Fruit fly (Drosophila melanogaster) whole organism, embryonic: Measurements from ENCODE around the gene CG42542.

Source experiments
- ATbp ChIP-seq: fragments of 200-800 bp; sonication (Bioruptor generic); optimal IDR thresholded peaks from 2 replicates; lab custom pipeline; 2017; ENCODE audit warnings: missing biosample characterization, mild to moderate bottlenecking, missing genetic modification characterization, missing genetic modification reagents
- B-H2 ChIP-seq: fragments of 200-800 bp; sonication (Bioruptor generic); optimal IDR thresholded peaks from 2 replicates; lab custom pipeline; 2018; ENCODE audit warnings: missing biosample characterization, mild to moderate bottlenecking, missing genetic modification characterization
- Bgb ChIP-seq: fragments of 200-800 bp; sonication (Bioruptor generic); IDR thresholded peaks from 2 replicates; pipeline ENCODE4 v1.3.6; 2022; ENCODE audit warnings: missing biosample characterization, missing genetic modification characterization; ENCODE audit not compliant: partially characterized antibody
- CG10274 ChIP-seq: fragments of 200-800 bp; sonication (Bioruptor generic); optimal IDR thresholded peaks from 3 replicates; lab custom pipeline; 2017; ENCODE audit warnings: missing biosample characterization, mild to moderate bottlenecking, missing genetic modification characterization
- CG10654 ChIP-seq: fragments of 200-800 bp; sonication (Bioruptor generic); optimal IDR thresholded peaks from 2 replicates; lab custom pipeline; 2016; ENCODE audit warnings: missing biosample characterization, missing genetic modification characterization
- CG11398 ChIP-seq: fragments of 200-800 bp; sonication (Bioruptor generic); optimal IDR thresholded peaks from 2 replicates; lab custom pipeline; 2016; ENCODE audit warnings: missing biosample characterization, missing genetic modification characterization
- CG15269 ChIP-seq: fragments of 200-800 bp; sonication (Bioruptor generic); optimal IDR thresholded peaks from 2 replicates; lab custom pipeline; 2018; ENCODE audit warnings: missing biosample characterization, mild to moderate bottlenecking, missing genetic modification characterization, moderate library complexity
- CG1603 ChIP-seq: fragments of 200-800 bp; sonication (Bioruptor generic); optimal IDR thresholded peaks from 2 replicates; lab custom pipeline; 2019; ENCODE audit warnings: missing biosample characterization, mild to moderate bottlenecking, missing genetic modification characterization, moderate library complexity
- CG16863 ChIP-seq: fragments of 200-800 bp; sonication (Bioruptor generic); optimal IDR thresholded peaks from 3 replicates; lab custom pipeline; 2016; ENCODE audit warnings: missing biosample characterization, missing genetic modification characterization
- CG17568 ChIP-seq: fragments of 200-800 bp; sonication (Bioruptor generic); optimal IDR thresholded peaks from 2 replicates; lab custom pipeline; 2018; ENCODE audit warnings: missing biosample characterization, mild to moderate bottlenecking, missing genetic modification characterization, moderate library complexity
- CG1792 ChIP-seq: fragments of 200-800 bp; sonication (Bioruptor generic); optimal IDR thresholded peaks from 2 replicates; lab custom pipeline; 2016; ENCODE audit warnings: missing biosample characterization, missing genetic modification characterization
- CG2875 ChIP-seq: fragments of 200-800 bp; sonication (Bioruptor generic); optimal IDR thresholded peaks from 2 replicates; lab custom pipeline; 2017; ENCODE audit warnings: missing biosample characterization, mild to moderate bottlenecking, missing genetic modification characterization, missing genetic modification reagents
- CG3281 ChIP-seq: fragments of 200-800 bp; sonication (Bioruptor generic); optimal IDR thresholded peaks from 3 replicates; lab custom pipeline; 2017; ENCODE audit warnings: missing biosample characterization, mild to moderate bottlenecking, missing genetic modification characterization
- CG3726 ChIP-seq: fragments of 200-800 bp; sonication (Bioruptor generic); IDR thresholded peaks from 3 replicates; pipeline ENCODE4, ENCODE4 v1.3.6; 2022; ENCODE audit warnings: missing biosample characterization, missing genetic modification characterization
- CG4282 ChIP-seq: fragments of 200-800 bp; sonication (Bioruptor generic); optimal IDR thresholded peaks from 2 replicates; lab custom pipeline; 2016; ENCODE audit warnings: missing biosample characterization, missing genetic modification characterization
- CG4707 ChIP-seq: fragments of 200-800 bp; sonication (Bioruptor generic); optimal IDR thresholded peaks from 2 replicates; lab custom pipeline; 2018; ENCODE audit warnings: missing biosample characterization, mild to moderate bottlenecking, missing genetic modification characterization, moderate library complexity
- CG6654 ChIP-seq: fragments of 200-800 bp; sonication (Bioruptor generic); optimal IDR thresholded peaks from 2 replicates; lab custom pipeline; 2017; ENCODE audit warnings: missing biosample characterization, mild to moderate bottlenecking, missing genetic modification characterization
- CG6791 ChIP-seq: fragments of 200-800 bp; sonication (Bioruptor generic); IDR thresholded peaks from 3 replicates; pipeline ENCODE4 v1.3.6; 2022; ENCODE audit warnings: missing biosample characterization, missing genetic modification characterization; ENCODE audit not compliant: partially characterized antibody
- CG7357 ChIP-seq: fragments of 200-800 bp; sonication (Bioruptor generic); IDR thresholded peaks from 3 replicates; pipeline ENCODE4 v1.3.6; 2022; ENCODE audit warnings: missing biosample characterization, missing genetic modification characterization
- CG7786 ChIP-seq: fragments of 200-800 bp; sonication (Bioruptor generic); optimal IDR thresholded peaks from 2 replicates; lab custom pipeline; 2016; ENCODE audit warnings: missing biosample characterization, missing genetic modification characterization
- CG9797 ChIP-seq: fragments of 200-800 bp; sonication (Bioruptor generic); optimal IDR thresholded peaks from 3 replicates; lab custom pipeline; 2018; ENCODE audit warnings: missing biosample characterization, mild to moderate bottlenecking, missing genetic modification characterization
- D19B ChIP-seq: fragments of 200-800 bp; sonication (Bioruptor generic); optimal IDR thresholded peaks from 2 replicates; lab custom pipeline; 2017; ENCODE audit warnings: missing biosample characterization, mild to moderate bottlenecking, missing genetic modification characterization
- HLH3B ChIP-seq: fragments of 200-800 bp; sonication (Bioruptor generic); IDR thresholded peaks from 2 replicates; pipeline ENCODE4 v1.3.6; 2022; ENCODE audit warnings: missing biosample characterization, missing genetic modification characterization
- HLHmδ ChIP-seq: fragments of 200-800 bp; sonication (Bioruptor generic); optimal IDR thresholded peaks from 2 replicates; lab custom pipeline; 2018; ENCODE audit warnings: missing biosample characterization, mild to moderate bottlenecking, missing genetic modification characterization, moderate library complexity
- Hr3 ChIP-seq: fragments of 200-800 bp; sonication (Bioruptor generic); optimal IDR thresholded peaks from 3 replicates; lab custom pipeline; 2016; ENCODE audit warnings: missing biosample characterization, missing genetic modification characterization
- Med ChIP-seq: fragments of 200-800 bp; sonication (Bioruptor generic); peaks from one replicate; lab custom pipeline; 2016; ENCODE audit warnings: missing biosample characterization, missing genetic modification characterization, mild to moderate bottlenecking, inconsistent platforms, moderate library complexity
- Ptx1 ChIP-seq: fragments of 200-800 bp; sonication (Bioruptor generic); IDR thresholded peaks from 2 replicates; pipeline ENCODE4 v1.3.6; 2022; ENCODE audit warnings: missing biosample characterization, missing genetic modification characterization
- Trl ChIP-seq, 3 experiments: fragments of >200 bp in 2 of 3; fragments of 200-800 bp in 1 of 3; sonication (Bioruptor generic) in 1 of 3; optimal IDR thresholded peaks; 2 replicates in 1 of 3; 3 replicates in 2 of 3; lab custom pipeline; 2016 to 2017; ENCODE audit warnings: missing biosample characterization in 1 of 3, missing genetic modification characterization in 1 of 3
- bsh ChIP-seq, 2 experiments: fragments of 200-800 bp; sonication (Bioruptor generic); optimal IDR thresholded peaks; 2 replicates each; lab custom pipeline; 2017 to 2018; ENCODE audit warnings: mild to moderate bottlenecking in 2 of 2, missing biosample characterization in 2 of 2, missing genetic modification characterization in 2 of 2, moderate library complexity in 1 of 2
- cad ChIP-seq: fragments of >200 bp; optimal IDR thresholded peaks from 2 replicates; lab custom pipeline; 2017; ENCODE audit warnings: missing biosample characterization, missing genetic modification characterization
- cato ChIP-seq: fragments of 200-800 bp; sonication (Bioruptor generic); optimal IDR thresholded peaks from 2 replicates; lab custom pipeline; 2016; ENCODE audit warnings: missing biosample characterization, missing genetic modification characterization, borderline replicate concordance
- disco-r ChIP-seq: fragments of 200-800 bp; sonication (Bioruptor generic); optimal IDR thresholded peaks from 2 replicates; lab custom pipeline; 2016; ENCODE audit warnings: missing biosample characterization, missing genetic modification characterization
- exex ChIP-seq: fragments of 200-800 bp; sonication (Bioruptor generic); optimal IDR thresholded peaks from 4 replicates; lab custom pipeline; 2018; ENCODE audit warnings: missing biosample characterization, mild to moderate bottlenecking, missing genetic modification characterization, moderate library complexity
- gsb ChIP-seq: fragments of 200-800 bp; sonication (Bioruptor generic); IDR thresholded peaks from 2 replicates; pipeline ENCODE4 v1.3.6; 2022; ENCODE audit warnings: missing biosample characterization, missing genetic modification characterization
- hbn ChIP-seq: fragments of 200-800 bp; sonication (Bioruptor generic); IDR thresholded peaks from 2 replicates; pipeline ENCODE4 v1.3.6; 2022; ENCODE audit warnings: missing biosample characterization, missing genetic modification characterization; ENCODE audit not compliant: partially characterized antibody
- jumu ChIP-seq: fragments of 200-800 bp; sonication (Bioruptor generic); optimal IDR thresholded peaks from 3 replicates; lab custom pipeline; 2016; ENCODE audit warnings: missing biosample characterization, missing genetic modification characterization
- mirr ChIP-seq: fragments of 200-800 bp; sonication (Bioruptor generic); optimal IDR thresholded peaks from 3 replicates; lab custom pipeline; 2018; ENCODE audit warnings: missing biosample characterization, mild to moderate bottlenecking, missing genetic modification characterization
- org-1 ChIP-seq: fragments of 200-800 bp; sonication (Bioruptor generic); optimal IDR thresholded peaks from 2 replicates; lab custom pipeline; 2017; ENCODE audit warnings: missing biosample characterization, missing genetic modification characterization
- pita ChIP-seq: fragments of 200-800 bp; sonication (Bioruptor generic); optimal IDR thresholded peaks from 2 replicates; lab custom pipeline; 2017; ENCODE audit warnings: missing biosample characterization, mild to moderate bottlenecking, missing genetic modification characterization
- pzg ChIP-seq: fragments of 200-800 bp; sonication (Bioruptor generic); optimal IDR thresholded peaks from 3 replicates; lab custom pipeline; 2018; ENCODE audit warnings: missing biosample characterization, mild to moderate bottlenecking, missing genetic modification characterization, moderate library complexity
- salm ChIP-seq: fragments of 200-800 bp; sonication (Bioruptor generic); optimal IDR thresholded peaks from 2 replicates; lab custom pipeline; 2018; ENCODE audit warnings: missing biosample characterization, mild to moderate bottlenecking, missing genetic modification characterization
- scrt ChIP-seq: fragments of 200-800 bp; sonication (Bioruptor generic); optimal IDR thresholded peaks from 2 replicates; lab custom pipeline; 2018; ENCODE audit warnings: missing biosample characterization, mild to moderate bottlenecking, missing genetic modification characterization, moderate library complexity
- sima ChIP-seq: fragments of 200-800 bp; sonication (Bioruptor generic); optimal IDR thresholded peaks from 2 replicates; lab custom pipeline; 2016; ENCODE audit warnings: missing biosample characterization, missing genetic modification characterization
- sqz ChIP-seq: fragments of 200-800 bp; sonication (Bioruptor generic); optimal IDR thresholded peaks from 3 replicates; lab custom pipeline; 2018; ENCODE audit warnings: missing biosample characterization, mild to moderate bottlenecking, missing genetic modification characterization
- ttk ChIP-seq: fragments of 200-800 bp; sonication (Bioruptor generic); IDR thresholded peaks from 2 replicates; pipeline ENCODE4 v2.1.2; 2022; ENCODE audit warnings: missing biosample characterization, missing genetic modification characterization
- tx ChIP-seq: fragments of 200-800 bp; sonication (Bioruptor generic); optimal IDR thresholded peaks from 2 replicates; lab custom pipeline; 2016; ENCODE audit warnings: missing biosample characterization, missing genetic modification characterization
- zfh2 ChIP-seq: fragments of 200-800 bp; sonication (Bioruptor generic); optimal IDR thresholded peaks from 2 replicates; lab custom pipeline; 2016; ENCODE audit warnings: missing biosample characterization, missing genetic modification characterization

The CG42542 gene

dm6 chr3R:15242186-15243045 is 46.0 kb downstream of the CG42542 start, which contains the start of the genes tefu and Hsc70-4 (continued):
- peak; percentile 44 for TF ChIP-seq CG3281 (GFP tag; lab: Kevin White, UChicago)
- TF ChIP-seq CG11398: no peak
- no peak for TF ChIP-seq pita
- peak; percentile 56 for TF ChIP-seq CG6654
- TF ChIP-seq CG2875 (GFP tag; lab: Kevin White, UChicago): no peak
- TF ChIP-seq cato (GFP tag; lab: Kevin White, UChicago): peak; percentile 37
- TF ChIP-seq CG7786 (GFP tag; lab: Kevin White, UChicago): peak; percentile 60
- peak; percentile 96 for TF ChIP-seq CG9797
- peak; percentile 31 for TF ChIP-seq ATbp (GFP tag; lab: Kevin White, UChicago)
- peak; percentile 55 for TF ChIP-seq CG1792
- TF ChIP-seq Bgb (GFP tag; lab: Robert Waterston, UW): peak; percentile 28; the same call in 1 of the 2 replicates
- peak; percentile 64 for TF ChIP-seq B-H2 (GFP tag; lab: Kevin White, UChicago)
- TF ChIP-seq jumu (GFP tag; lab: Kevin White, UChicago): peak; percentile 78
- peak; percentile 81 for TF ChIP-seq Hr3 (GFP tag; lab: Kevin White, UChicago)
- no peak for TF ChIP-seq hbn
- no peak for TF ChIP-seq CG17568
- peak; percentile 87 for TF ChIP-seq ttk (GFP tag; lab: Robert Waterston, UW)
- TF ChIP-seq Ptx1 (GFP tag; lab: Robert Waterston, UW): peak; percentile 84
- peak; percentile 81 for TF ChIP-seq CG10654 (GFP tag; lab: Kevin White, UChicago)
- TF ChIP-seq CG1603 (tag; lab: Kevin White, UChicago): peak; percentile 80
- TF ChIP-seq disco-r (GFP tag; lab: Kevin White, UChicago): no peak
- TF ChIP-seq mirr (GFP tag; lab: Kevin White, UChicago): no peak
- peak; percentile 81 for TF ChIP-seq zfh2
- TF ChIP-seq CG10274 (GFP tag; lab: Kevin White, UChicago): peak; percentile 23
- TF ChIP-seq CG7357 (GFP tag; lab: Robert Waterston, UW): peak; percentile 99
- peak; percentile 95 for TF ChIP-seq sqz (GFP tag; lab: Kevin White, UChicago)
- TF ChIP-seq cad (GFP tag; lab: Kevin White, UChicago): no peak
- TF ChIP-seq org-1 (GFP tag; lab: Kevin White, UChicago): no peak
- peak; percentile 91 for TF ChIP-seq pzg (GFP tag; lab: Kevin White, UChicago)
- TF ChIP-seq scrt (GFP tag; lab: Kevin White, UChicago): peak; percentile 30
- TF ChIP-seq Med (GFP tag; lab: Kevin White, UChicago): peak; percentile 94
- no peak for TF ChIP-seq HLHmδ (GFP tag; lab: Kevin White, UChicago)
- 0 out of 2 replicates have a peak, but pooled peaks have one; percentile 43 for TF ChIP-seq gsb (GFP tag; lab: Robert Waterston, UW)
- peak; percentile 38; the same call in 1 of the 3 replicates for TF ChIP-seq CG6791 (GFP tag; lab: Robert Waterston, UW)
- peak; percentile 0 for TF ChIP-seq CG15269 (tag; lab: Kevin White, UChicago)
- TF ChIP-seq CG3726 (GFP tag; lab: Robert Waterston, UW): peak; percentile 75; the same call in 2 of the 3 replicates
- TF ChIP-seq CG4707 (GFP tag; lab: Kevin White, UChicago): no peak
- TF ChIP-seq sima (GFP tag; lab: Kevin White, UChicago): peak; percentile 12
- TF ChIP-seq bsh (GFP tag; optimal IDR thresholded peaks at IDR 0.05; lab: Kevin White, UChicago): no peak
- TF ChIP-seq D19B (GFP tag; lab: Kevin White, UChicago): peak; percentile 42
- no peak for TF ChIP-seq CG4282 (GFP tag; lab: Kevin White, UChicago)
- TF ChIP-seq CG16863 (GFP tag; lab: Kevin White, UChicago): peak; percentile 29
- TF ChIP-seq salm (tag; lab: Kevin White, UChicago): peak; percentile 6
- TF ChIP-seq Trl (optimal IDR thresholded peaks at IDR 0.05; lab: Kevin White, UChicago): no peak
- peak; percentile 47 for TF ChIP-seq Trl (GFP tag; optimal IDR thresholded peaks at IDR 0.05; lab: Kevin White, UChicago)
- TF ChIP-seq HLH3B (GFP tag; lab: Robert Waterston, UW): peak; percentile 65; the same call in 1 of the 2 replicates
- peak; percentile 60 for TF ChIP-seq tx (GFP tag; lab: Kevin White, UChicago)
- TF ChIP-seq exex (tag; lab: Kevin White, UChicago): peak; percentile 30
